Fruit fly (Drosophila melanogaster): ENCODE data around the gene Atu.
A peak's percentile ranks its signal among the peaks of the same experiment; 100 is the strongest.

- TF ChIP-seq psq (GFP tag; optimal IDR thresholded peaks at IDR 0.05), result no peak
- no peak for TF ChIP-seq lola (GFP tag; optimal IDR thresholded peaks at IDR 0.05)
- no peak for TF ChIP-seq Myc (optimal IDR thresholded peaks at IDR 0.05)
- peak; percentile 29 for TF ChIP-seq sv (GFP tag; optimal IDR thresholded peaks at IDR 0.05)
- no peak for TF ChIP-seq Hr78 (GFP tag; optimal IDR thresholded peaks at IDR 0.05)
- no peak for TF ChIP-seq woc (GFP tag; optimal IDR thresholded peaks at IDR 0.05)
- no peak for TF ChIP-seq Dfd (GFP tag; optimal IDR thresholded peaks at IDR 0.05)
Measured at dm6 chr3R:5613114-5613443, at the start of gene Atu.

Measured in whole organism, wandering third instar larva.